Fruit fly (Drosophila melanogaster): ENCODE results near the gene dgt6.

The dgt6 gene

DNA sequence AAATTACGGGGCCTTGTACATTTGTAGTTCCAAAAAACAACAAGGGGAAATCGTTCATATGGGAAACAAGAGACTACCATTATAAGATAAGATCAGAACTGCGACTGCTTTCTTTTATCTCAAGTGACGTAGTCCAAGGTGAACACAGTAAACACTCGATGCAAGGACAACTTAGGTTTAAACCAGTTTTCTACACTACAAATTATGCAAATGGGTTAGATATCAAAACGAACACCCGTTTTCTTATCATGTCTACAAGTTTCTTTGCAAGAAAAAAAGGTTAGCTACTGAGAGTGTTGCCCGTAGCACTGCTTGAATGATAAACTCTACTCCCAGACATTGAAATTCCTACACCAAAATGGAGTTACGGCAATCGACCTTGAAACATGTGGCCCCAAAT is 6.6 kb downstream of the dgt6 start (continued):
- TF ChIP-seq Gug (GFP tag; IDR thresholded peaks at IDR 0.05) (peak; percentile 54; the same call in 1 of the 2 replicates), Ets96B (tag; optimal IDR thresholded peaks at IDR 0.05) (peak; percentile 69), CG3919 (GFP tag; optimal IDR thresholded peaks at IDR 0.05) (peak; percentile 80), svp (GFP tag) (peak; percentile 93), CG6163 (GFP tag; IDR thresholded peaks at IDR 0.05) (peak; percentile 90), cyc (GFP tag; optimal IDR thresholded peaks at IDR 0.05) (peak; percentile 89), ss (GFP tag; optimal IDR thresholded peaks at IDR 0.05) (peak in 1 of 2 experiments; percentile 58), Sox102F (GFP tag; optimal IDR thresholded peaks at IDR 0.05) (peak; percentile 86)

- peak; percentile 39; the same call in 2 of the 3 replicates for TF ChIP-seq eg (GFP tag; IDR thresholded peaks at IDR 0.05)
- no peak for TF ChIP-seq Blimp-1 (GFP tag; optimal IDR thresholded peaks at IDR 0.05)
- TF ChIP-seq CG8119 (GFP tag; IDR thresholded peaks at IDR 0.05) = peak; percentile 35; the same call in 1 of the 3 replicates
- TF ChIP-seq vri (GFP tag; optimal IDR thresholded peaks at IDR 0.05) = peak; percentile 74
- peak; percentile 49 for TF ChIP-seq CG8319 (GFP tag; optimal IDR thresholded peaks at IDR 0.05)
- no peak for TF ChIP-seq Sox102F (GFP tag; optimal IDR thresholded peaks at IDR 0.05)
- TF ChIP-seq fd85E (GFP tag; optimal IDR thresholded peaks at IDR 0.05) = no peak
- no peak for TF ChIP-seq net (GFP tag; optimal IDR thresholded peaks at IDR 0.05)
- peak; percentile 69 for TF ChIP-seq Sox15 (GFP tag; optimal IDR thresholded peaks at IDR 0.05)
- no peak for TF ChIP-seq CG34406 (GFP tag; optimal IDR thresholded peaks at IDR 0.05)
- TF ChIP-seq salr (GFP tag; optimal IDR thresholded peaks at IDR 0.05) = peak in 1 of 2 experiments; percentile 40
- peak; percentile 56 for TF ChIP-seq CG3032 (tag; optimal IDR thresholded peaks at IDR 0.05)
- TF ChIP-seq CG6276 (GFP tag; optimal IDR thresholded peaks at IDR 0.05) = no peak
- TF ChIP-seq CG1621 (tag; optimal IDR thresholded peaks at IDR 0.05) = no peak
- peak; percentile 79 for TF ChIP-seq Eip75B (GFP tag; optimal IDR thresholded peaks at IDR 0.05)
- peak; percentile 59 for TF ChIP-seq CG6163 (GFP tag; IDR thresholded peaks at IDR 0.05)
- TF ChIP-seq CG11294 (GFP tag; IDR thresholded peaks at IDR 0.05) = no peak; the same call in none of the 2 replicates
- peak; percentile 66 for TF ChIP-seq CG6792 (GFP tag; optimal IDR thresholded peaks at IDR 0.05)
- peak in 1 of 2 experiments; percentile 9 for TF ChIP-seq ss (GFP tag; optimal IDR thresholded peaks at IDR 0.05)
- peak; percentile 39 for TF ChIP-seq CG6854 (GFP tag; optimal IDR thresholded peaks at IDR 0.05)
- TF ChIP-seq svp (GFP tag) = peak; percentile 95
- TF ChIP-seq fd59A (GFP tag; optimal IDR thresholded peaks at IDR 0.05) = peak; percentile 52
- TF ChIP-seq Ets96B (tag; optimal IDR thresholded peaks at IDR 0.05) = peak; percentile 25
- TF ChIP-seq Lpt (GFP tag; optimal IDR thresholded peaks at IDR 0.05) = no peak
- no peak for TF ChIP-seq CG11762 (GFP tag; optimal IDR thresholded peaks at IDR 0.05; ENCODE audit: insufficient read depth)
- no peak for TF ChIP-seq CG6808 (GFP tag; optimal IDR thresholded peaks at IDR 0.05)
- TF ChIP-seq Eip93F (GFP tag; optimal IDR thresholded peaks at IDR 0.05) = peak; percentile 29
- peak; percentile 30; the same call in 1 of the 2 replicates for TF ChIP-seq CG15336 (GFP tag; IDR thresholded peaks at IDR 0.05)
- TF ChIP-seq spab (GFP tag; optimal IDR thresholded peaks at IDR 0.05) = no peak
- no peak for TF ChIP-seq OdsH (GFP tag; optimal IDR thresholded peaks at IDR 0.05)
- peak; percentile 77 for TF ChIP-seq CG10631 (GFP tag; optimal IDR thresholded peaks at IDR 0.05)
- TF ChIP-seq Sox14 (GFP tag; optimal IDR thresholded peaks at IDR 0.05) = peak; percentile 93
- TF ChIP-seq achi (GFP tag; optimal IDR thresholded peaks at IDR 0.05) = peak; percentile 62
- TF ChIP-seq dac (GFP tag; optimal IDR thresholded peaks at IDR 0.05) = no peak
- TF ChIP-seq esn (GFP tag; optimal IDR thresholded peaks at IDR 0.05) = peak; percentile 86
- peak; percentile 50 for TF ChIP-seq CG11902 (GFP tag; optimal IDR thresholded peaks at IDR 0.05)
- TF ChIP-seq cyc (GFP tag; optimal IDR thresholded peaks at IDR 0.05) = peak; percentile 74
- peak; percentile 62 for TF ChIP-seq CG3919 (GFP tag; optimal IDR thresholded peaks at IDR 0.05)
- TF ChIP-seq CG8632 (GFP tag; optimal IDR thresholded peaks at IDR 0.05) = peak; percentile 21
- TF ChIP-seq CG9139 (GFP tag; optimal IDR thresholded peaks at IDR 0.05) = no peak
- no peak for TF ChIP-seq Met (GFP tag; optimal IDR thresholded peaks at IDR 0.05)
- TF ChIP-seq Gug (GFP tag; IDR thresholded peaks at IDR 0.05) = no peak
- peak; percentile 82 for TF ChIP-seq CG31627 (GFP tag; optimal IDR thresholded peaks at IDR 0.05)
- TF ChIP-seq fkh (GFP tag; optimal IDR thresholded peaks at IDR 0.05) = no peak
- peak; percentile 77 for TF ChIP-seq CG32006 (GFP tag; optimal IDR thresholded peaks at IDR 0.05)
- TF ChIP-seq Eip78C (GFP tag) = peak; percentile 84
- TF ChIP-seq Hr4 (GFP tag; optimal IDR thresholded peaks at IDR 0.05) = no peak
Observed at dm6 chr3R:29122817-29123611, 7.8 kb downstream of the dgt6 start, which contains the start of the genes yem and Ctl2. Gene yem (minus strand): TSS chr3R:29122879. Gene Ctl2 (plus strand): TSS chr3R:29123370.

Measured in whole organism, prepupa.